Worm (Caenorhabditis elegans): Measurements from ENCODE around the gene coq-5.
A peak's percentile ranks its signal among the peaks of the same experiment; 100 is the strongest.

The coq-5 gene

ce11 chrIII:7818965-7819364, 39.3 kb downstream of the coq-5 start:
- TF ChIP-seq snu-23 (GFP tag; optimal IDR thresholded peaks at IDR 0.05) = no peak
- no peak for TF ChIP-seq nhr-12 (tag; optimal IDR thresholded peaks at IDR 0.05)
- TF ChIP-seq hpl-2 (GFP tag; optimal IDR thresholded peaks at IDR 0.05) = no peak
- no peak for TF ChIP-seq nhr-28 (tag; optimal IDR thresholded peaks at IDR 0.05)
- no peak for TF ChIP-seq nhr-20 (tag; optimal IDR thresholded peaks at IDR 0.05)
- no peak for TF ChIP-seq C16A3.4 (tag; optimal IDR thresholded peaks at IDR 0.05)
- no peak for TF ChIP-seq mef-2 (tag; optimal IDR thresholded peaks at IDR 0.05)
- no peak for TF ChIP-seq jun-1 (tag; optimal IDR thresholded peaks at IDR 0.05)
- no peak for TF ChIP-seq unc-130 (tag; optimal IDR thresholded peaks at IDR 0.05)
- TF ChIP-seq sox-4 (tag; optimal IDR thresholded peaks at IDR 0.05) = no peak
- TF ChIP-seq fkh-10 (GFP tag; optimal IDR thresholded peaks at IDR 0.05) = no peak
- TF ChIP-seq lsy-2 (tag; optimal IDR thresholded peaks at IDR 0.05) = no peak
- no peak for TF ChIP-seq lin-35 (GFP tag; optimal IDR thresholded peaks at IDR 0.05)
- no peak for TF ChIP-seq swsn-7 (tag; optimal IDR thresholded peaks at IDR 0.05)
- TF ChIP-seq fos-1 (tag; optimal IDR thresholded peaks at IDR 0.05) = no peak
- TF ChIP-seq ceh-90 (tag; optimal IDR thresholded peaks at IDR 0.05) = no peak
- TF ChIP-seq nhr-85 (tag) = no peak
- no peak for TF ChIP-seq lin-39 (tag; optimal IDR thresholded peaks at IDR 0.05)
- TF ChIP-seq nhr-84 (tag; optimal IDR thresholded peaks at IDR 0.05) = no peak

DNA sequence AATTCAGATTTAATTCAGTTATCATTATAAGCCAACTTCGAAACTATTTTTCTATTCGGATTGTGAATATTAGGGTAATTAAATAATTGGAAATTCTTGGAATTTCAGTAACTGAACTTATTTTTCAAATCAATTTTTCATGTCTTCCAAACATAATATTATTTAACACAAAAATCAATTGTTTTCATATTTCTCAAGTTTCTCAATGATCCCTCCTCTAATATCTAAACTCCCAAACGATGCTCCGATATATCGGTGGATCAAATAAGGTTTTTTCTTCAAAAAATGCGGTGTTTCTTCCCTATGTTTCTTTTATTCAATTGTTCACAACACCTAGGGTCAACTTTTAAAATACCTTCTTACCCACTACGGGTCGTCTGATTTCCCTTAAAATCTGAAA, 41.8 kb downstream of the coq-5 start:
- no peak for TF ChIP-seq efl-1 (optimal IDR thresholded peaks at IDR 0.05)
- peak in 1 of 2 experiments; percentile 54 for TF ChIP-seq efl-1 (GFP tag; optimal IDR thresholded peaks at IDR 0.05 in 1 of 2)
- TF ChIP-seq dpl-1 (GFP tag; optimal IDR thresholded peaks at IDR 0.05) = peak in 1 of 3 experiments; percentile 99
- TF ChIP-seq mef-2 (tag; optimal IDR thresholded peaks at IDR 0.05) = no peak
- no peak for TF ChIP-seq blmp-1 (tag; optimal IDR thresholded peaks at IDR 0.05)

DNA sequence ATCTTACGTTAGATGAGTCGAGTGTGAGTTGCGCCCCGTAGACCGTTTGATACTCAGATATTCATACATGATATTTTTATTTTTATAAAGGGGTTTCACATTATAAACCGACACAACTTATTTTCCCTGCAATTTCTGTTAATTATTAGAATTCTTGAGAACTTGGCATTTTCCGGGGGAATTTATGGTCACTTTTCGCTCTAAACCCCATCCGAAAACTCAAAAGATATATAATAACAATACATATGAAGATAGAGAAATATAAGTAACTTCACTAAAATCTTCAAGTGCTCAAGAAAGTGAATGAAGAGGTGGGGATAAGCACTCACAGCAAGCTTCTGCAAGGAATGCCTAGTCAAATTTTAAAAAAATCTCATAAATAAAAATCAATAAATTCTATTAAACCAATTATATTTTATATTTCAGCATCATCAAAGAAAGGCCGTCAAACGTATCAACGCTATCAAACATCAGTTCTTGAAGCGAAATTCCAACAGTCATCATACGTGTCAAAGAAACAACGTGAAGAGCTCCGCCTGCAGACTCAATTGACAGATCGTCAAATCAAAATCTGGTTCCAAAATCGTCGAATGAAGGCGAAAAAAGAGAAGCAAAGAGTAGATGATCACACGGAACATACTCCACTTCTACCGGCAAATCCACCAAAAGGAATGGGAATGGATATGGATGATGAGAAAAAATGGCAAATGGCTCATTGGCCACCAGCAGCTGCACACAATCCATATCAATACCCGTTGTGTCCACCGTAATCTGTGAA, 42.5 kb downstream of the coq-5 start:
- TF ChIP-seq lin-39 (tag; optimal IDR thresholded peaks at IDR 0.05) (no peak), lir-3 (tag; optimal IDR thresholded peaks at IDR 0.05; ENCODE audit: poor library complexity) (no peak), dpl-1 (GFP tag; optimal IDR thresholded peaks at IDR 0.05) (peak in 1 of 3 experiments; percentile 82), nhr-85 (tag) (peak; percentile 3), mep-1 (tag; optimal IDR thresholded peaks at IDR 0.05) (no peak)

ce11 chrIII:7815056-7815366, 43.2 kb downstream of the coq-5 start:
- no peak for TF ChIP-seq dpl-1 (GFP tag; optimal IDR thresholded peaks at IDR 0.05)
- no peak for TF ChIP-seq nhr-71 (tag; optimal IDR thresholded peaks at IDR 0.05)
- TF ChIP-seq nhr-77 (tag; optimal IDR thresholded peaks at IDR 0.05) = no peak
- TF ChIP-seq efl-3 (GFP tag; optimal IDR thresholded peaks at IDR 0.05) = no peak
- no peak for TF ChIP-seq aha-1 (tag; optimal IDR thresholded peaks at IDR 0.05)
- no peak for TF ChIP-seq C04F5.9 (tag; optimal IDR thresholded peaks at IDR 0.05)
- TF ChIP-seq sup-37 (GFP tag; optimal IDR thresholded peaks at IDR 0.05) = no peak

DNA sequence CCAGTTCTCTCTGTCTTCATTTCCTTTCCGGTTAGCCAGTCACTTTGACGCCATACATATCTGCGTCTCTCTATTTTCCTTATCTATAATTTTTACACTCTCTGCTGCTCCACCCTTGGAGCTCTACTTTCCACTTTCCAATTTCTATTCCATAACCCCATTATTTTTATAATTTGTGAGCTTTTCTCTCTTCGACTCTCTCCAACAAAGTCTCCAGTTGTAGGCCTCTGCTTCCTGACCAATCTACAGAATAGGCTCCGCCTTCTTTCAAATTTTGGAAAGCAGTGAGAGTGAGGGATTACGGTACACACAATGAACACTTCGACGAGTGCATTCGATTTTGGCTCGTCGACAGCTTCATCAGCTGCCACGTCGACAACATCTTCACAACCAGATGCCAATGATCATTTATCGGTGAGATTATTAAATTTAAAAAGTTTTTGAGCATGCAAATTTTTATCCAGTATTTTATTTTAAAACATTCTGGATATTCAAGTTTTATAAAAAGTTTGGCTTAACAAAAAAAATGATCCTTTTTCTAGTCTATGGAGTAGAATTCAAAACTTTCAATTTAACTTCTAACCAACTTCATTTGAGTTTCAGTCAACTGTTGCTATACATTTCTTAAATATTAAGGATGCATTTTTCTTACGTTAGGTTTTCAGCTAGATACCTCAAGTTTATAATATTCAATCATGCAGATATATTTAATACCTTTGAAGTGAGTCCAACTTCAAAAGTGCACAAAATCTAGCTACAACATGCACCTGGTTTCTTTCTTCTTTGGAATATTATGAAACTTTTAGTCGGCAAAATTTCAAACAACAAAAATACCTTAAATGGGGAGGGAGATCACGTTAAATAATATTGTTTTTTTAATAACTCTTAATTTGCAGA, 43.9 kb downstream of the coq-5 start, which contains the start of gene egl-5:
Gene egl-5 (plus strand): TSS at position 216 of the 897 bp plus-strand sequence.
- TF ChIP-seq lsy-2 (tag; optimal IDR thresholded peaks at IDR 0.05) (peak in 1 of 2 experiments; percentile 20), isw-1 (GFP tag; IDR thresholded peaks at IDR 0.05) (no peak), nhr-19 (GFP tag; conservative IDR thresholded peaks at IDR 0.05) (no peak), dpl-1 (GFP tag; optimal IDR thresholded peaks at IDR 0.05) (peak in 1 of 3 experiments; percentile 99), pag-3 (tag; optimal IDR thresholded peaks at IDR 0.05; ENCODE audit: borderline replicate concordance, insufficient read depth) (no peak), nhr-84 (tag; optimal IDR thresholded peaks at IDR 0.05) (no peak), aly-2 (tag; optimal IDR thresholded peaks at IDR 0.05) (no peak), nhr-85 (tag) (peak; percentile 31), elt-3 (tag; optimal IDR thresholded peaks at IDR 0.05) (no peak)

Measured in whole organism, L1 larva.